4 worm cellular contexts compared by ENCODE assay signal in the genomic region with DNA sequence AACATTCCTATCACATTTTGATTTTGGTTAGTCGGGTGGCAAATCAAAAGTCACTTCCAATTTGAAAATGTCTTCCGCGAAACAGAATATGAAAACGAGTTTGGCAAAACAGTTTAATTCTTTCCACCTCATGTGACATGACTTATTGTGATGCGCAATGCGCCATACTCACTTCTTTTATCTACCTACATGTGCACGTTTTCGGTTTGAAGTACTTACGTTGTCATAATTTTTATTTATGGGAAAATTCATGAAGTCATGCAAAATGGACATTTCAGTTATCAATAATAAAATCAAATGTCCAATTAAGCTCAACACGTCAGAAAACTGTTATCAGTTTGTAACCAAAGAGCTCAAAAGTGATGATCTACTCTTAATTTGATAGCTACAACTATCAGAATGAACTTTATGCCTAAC.
TF ChIP-seq lines count a peak whose summit lies in the region.

No protein-coding gene starts in this region.

TF ChIP-seq in whole organism, L1 larva, 84 proteins besides CTCF, POLR2A, EP300 and RAD21 (continued from another document):
- TF ChIP-seq mdl-1 (tag; optimal IDR thresholded peaks at IDR 0.05; lab: Kevin White, UChicago) (peak in 1 of 2 experiments; percentile 81), grh-1 (GFP tag; IDR thresholded peaks at IDR 0.05; lab: Robert Waterston, UW) (peak; percentile 91), pax-3 (tag; optimal IDR thresholded peaks at IDR 0.05; lab: Kevin White, UChicago) (no peak), tbx-2 (tag; optimal IDR thresholded peaks at IDR 0.05; lab: Kevin White, UChicago) (peak; percentile 65), aha-1 (tag; optimal IDR thresholded peaks at IDR 0.05; lab: Kevin White, UChicago) (no peak), jun-1 (tag; optimal IDR thresholded peaks at IDR 0.05; lab: Kevin White, UChicago) (no peak), ceh-8 (GFP tag; optimal IDR thresholded peaks at IDR 0.05; lab: Kevin White, UChicago) (no peak), fos-1 (tag; optimal IDR thresholded peaks at IDR 0.05; lab: Kevin White, UChicago) (no peak), tlp-1 (tag; optimal IDR thresholded peaks at IDR 0.05; lab: Kevin White, UChicago) (peak; percentile 38), egl-27 (tag; optimal IDR thresholded peaks at IDR 0.05; lab: Kevin White, UChicago) (no peak), blmp-1 (tag; optimal IDR thresholded peaks at IDR 0.05; lab: Kevin White, UChicago) (peak; percentile 72), lin-14 (GFP tag; optimal IDR thresholded peaks at IDR 0.05; lab: Kevin White, UChicago) (peak; percentile 84), nhr-20 (tag; optimal IDR thresholded peaks at IDR 0.05; lab: Kevin White, UChicago) (peak; percentile 85), nhr-19 (GFP tag; conservative IDR thresholded peaks at IDR 0.05; lab: Robert Waterston, UW) (peak; percentile 38; the same call in 1 of the 2 replicates), C34B4.2 (tag; optimal IDR thresholded peaks at IDR 0.05; lab: Kevin White, UChicago) (no peak), dpl-1 (GFP tag; optimal IDR thresholded peaks at IDR 0.05; lab: Kevin White, UChicago) (peak in 1 of 3 experiments; percentile 23), nhr-85 (tag; lab: Kevin White, UChicago) (peak; percentile 98), efl-1 (optimal IDR thresholded peaks at IDR 0.05; lab: Kevin White, UChicago) (peak in 1 of 2 experiments; percentile 26), efl-1 (GFP tag; optimal IDR thresholded peaks at IDR 0.05 in 1 of 2; lab: Kevin White, UChicago) (peak in 1 of 2 experiments; percentile 94), lsy-2 (tag; optimal IDR thresholded peaks at IDR 0.05; lab: Kevin White, UChicago) (peak; percentile 17 to 57), elt-3 (tag; optimal IDR thresholded peaks at IDR 0.05; lab: Kevin White, UChicago) (peak in 2 of 6 experiments; percentile 71 to 92), nhr-28 (tag; optimal IDR thresholded peaks at IDR 0.05; lab: Kevin White, UChicago) (no peak), ceh-63 (GFP tag; optimal IDR thresholded peaks at IDR 0.05; lab: Kevin White, UChicago) (no peak), pag-3 (tag; optimal IDR thresholded peaks at IDR 0.05; lab: Kevin White, UChicago; ENCODE audit: borderline replicate concordance, insufficient read depth) (peak; percentile 43), nhr-47 (tag; optimal IDR thresholded peaks at IDR 0.05; lab: Kevin White, UChicago) (peak; percentile 54), irx-1 (tag; optimal IDR thresholded peaks at IDR 0.05; lab: Kevin White, UChicago) (no peak)
TF ChIP-seq in whole organism, L1 larva: peak in this region for 26.

TF ChIP-seq in whole organism, L2 larva, 48 proteins besides CTCF, POLR2A, EP300 and RAD21 (continued from another document):
- TF ChIP-seq mab-5 (tag; optimal IDR thresholded peaks at IDR 0.05; lab: Kevin White, UChicago) (no peak), snpc-4 (tag; optimal IDR thresholded peaks at IDR 0.05; lab: Kevin White, UChicago) (no peak), nhr-10 (tag; optimal IDR thresholded peaks at IDR 0.05; lab: Kevin White, UChicago) (no peak), zag-1 (tag; optimal IDR thresholded peaks at IDR 0.05; lab: Kevin White, UChicago) (no peak), skn-1 (tag; optimal IDR thresholded peaks at IDR 0.05; lab: Kevin White, UChicago) (no peak), nhr-237 (tag; optimal IDR thresholded peaks at IDR 0.05; lab: Kevin White, UChicago) (no peak), crh-2 (tag; optimal IDR thresholded peaks at IDR 0.05; lab: Kevin White, UChicago) (peak; percentile 23), ceh-82 (tag; optimal IDR thresholded peaks at IDR 0.05; lab: Kevin White, UChicago) (no peak), nhr-21 (tag; optimal IDR thresholded peaks at IDR 0.05; lab: Kevin White, UChicago) (no peak), unc-39 (tag; optimal IDR thresholded peaks at IDR 0.05; lab: Kevin White, UChicago) (no peak), Y55F3AM.14 (GFP tag; optimal IDR thresholded peaks at IDR 0.05; lab: Kevin White, UChicago) (no peak), ztf-1 (GFP tag; conservative IDR thresholded peaks at IDR 0.05; lab: Robert Waterston, UW) (no peak), unc-55 (GFP tag; optimal IDR thresholded peaks at IDR 0.05; lab: Kevin White, UChicago) (no peak), ceh-16 (tag; optimal IDR thresholded peaks at IDR 0.05; lab: Kevin White, UChicago) (no peak), R02D3.7 (tag; optimal IDR thresholded peaks at IDR 0.05; lab: Kevin White, UChicago) (no peak), nhr-129 (tag; optimal IDR thresholded peaks at IDR 0.05; lab: Kevin White, UChicago) (peak; percentile 68), F13H6.1 (tag; optimal IDR thresholded peaks at IDR 0.05; lab: Kevin White, UChicago) (no peak), unc-62 (GFP tag; optimal IDR thresholded peaks at IDR 0.05; lab: Kevin White, UChicago) (no peak), nhr-6 (tag; optimal IDR thresholded peaks at IDR 0.05; lab: Kevin White, UChicago) (peak; percentile 17), sem-4 (tag; optimal IDR thresholded peaks at IDR 0.05; lab: Kevin White, UChicago) (no peak), nhr-25 (tag; optimal IDR thresholded peaks at IDR 0.05; lab: Kevin White, UChicago) (peak; percentile 65), mdl-1 (tag; optimal IDR thresholded peaks at IDR 0.05; lab: Kevin White, UChicago) (no peak), lsy-2 (tag; optimal IDR thresholded peaks at IDR 0.05; lab: Kevin White, UChicago) (no peak), lin-11 (tag; optimal IDR thresholded peaks at IDR 0.05; lab: Kevin White, UChicago) (no peak), ztf-4 (tag; optimal IDR thresholded peaks at IDR 0.05; lab: Kevin White, UChicago) (no peak), ZK546.5 (tag; optimal IDR thresholded peaks at IDR 0.05; lab: Kevin White, UChicago) (no peak), egl-27 (tag; optimal IDR thresholded peaks at IDR 0.05; lab: Kevin White, UChicago) (no peak), lin-13 (GFP tag; optimal IDR thresholded peaks at IDR 0.05; lab: Kevin White, UChicago) (no peak), dmd-4 (tag; optimal IDR thresholded peaks at IDR 0.05; lab: Kevin White, UChicago) (no peak), C34F6.9 (tag; optimal IDR thresholded peaks at IDR 0.05; lab: Kevin White, UChicago) (peak; percentile 8)

TF ChIP-seq in whole organism, L3 larva, 47 proteins besides CTCF, POLR2A, EP300 and RAD21 (continued from another document):
- TF ChIP-seq tbx-2 (tag; optimal IDR thresholded peaks at IDR 0.05; lab: Kevin White, UChicago) (no peak), nhr-12 (tag; optimal IDR thresholded peaks at IDR 0.05; lab: Kevin White, UChicago) (no peak), egl-5 (tag; optimal IDR thresholded peaks at IDR 0.05; lab: Kevin White, UChicago) (no peak), jun-1 (tag; optimal IDR thresholded peaks at IDR 0.05; lab: Kevin White, UChicago) (peak; percentile 18), sea-2 (GFP tag; optimal IDR thresholded peaks at IDR 0.05; lab: Kevin White, UChicago) (no peak), nhr-43 (tag; optimal IDR thresholded peaks at IDR 0.05; lab: Kevin White, UChicago; ENCODE audit: poor library complexity, severe bottlenecking) (no peak), zag-1 (tag; optimal IDR thresholded peaks at IDR 0.05; lab: Kevin White, UChicago) (no peak)

TF ChIP-seq in whole organism, L4 larva, 104 proteins besides CTCF, POLR2A, EP300 and RAD21 (continued from another document and continues in another):
- TF ChIP-seq ama-1 (optimal IDR thresholded peaks at IDR 0.05; lab: Kevin White, UChicago), result no peak
- no peak for TF ChIP-seq aly-2 (tag; optimal IDR thresholded peaks at IDR 0.05; lab: Kevin White, UChicago)
- no peak for TF ChIP-seq nhr-42 (GFP tag; IDR thresholded peaks at IDR 0.05; lab: Robert Waterston, UW)
- no peak for TF ChIP-seq ztf-7 (tag; optimal IDR thresholded peaks at IDR 0.05; lab: Kevin White, UChicago)
- no peak for TF ChIP-seq lin-1 (GFP tag; IDR thresholded peaks at IDR 0.05; lab: Robert Waterston, UW)
- TF ChIP-seq fos-1 (tag; optimal IDR thresholded peaks at IDR 0.05; lab: Kevin White, UChicago), result no peak
- TF ChIP-seq dve-1 (tag; optimal IDR thresholded peaks at IDR 0.05; lab: Kevin White, UChicago; ENCODE audit: insufficient read depth), result peak; percentile 79
- TF ChIP-seq spr-3 (GFP tag; optimal IDR thresholded peaks at IDR 0.05; lab: Kevin White, UChicago), result no peak
- TF ChIP-seq dpl-1 (GFP tag; optimal IDR thresholded peaks at IDR 0.05; lab: Kevin White, UChicago), result no peak
- TF ChIP-seq unc-62 (GFP tag; optimal IDR thresholded peaks at IDR 0.05 in 1 of 2; lab: Kevin White, UChicago), result peak in 1 of 2 experiments; percentile 77
- no peak for TF ChIP-seq unc-62 (tag; optimal IDR thresholded peaks at IDR 0.05; lab: Kevin White, UChicago)
- TF ChIP-seq hlh-11 (tag; optimal IDR thresholded peaks at IDR 0.05; lab: Kevin White, UChicago), result peak; percentile 64
- no peak for TF ChIP-seq hmg-1.1 (GFP tag; IDR thresholded peaks at IDR 0.05; lab: Robert Waterston, UW)
- TF ChIP-seq ztf-11 (tag; optimal IDR thresholded peaks at IDR 0.05; lab: Kevin White, UChicago), result no peak
- no peak for TF ChIP-seq saeg-2 (GFP tag; IDR thresholded peaks at IDR 0.05; lab: Robert Waterston, UW)
- no peak for TF ChIP-seq set-16 (GFP tag; IDR thresholded peaks at IDR 0.05; lab: Robert Waterston, UW)
- no peak for TF ChIP-seq fkh-10 (GFP tag; optimal IDR thresholded peaks at IDR 0.05; lab: Kevin White, UChicago)
- no peak for TF ChIP-seq tag-97 (GFP tag; IDR thresholded peaks at IDR 0.05; lab: Robert Waterston, UW)
- TF ChIP-seq gei-8 (GFP tag; optimal IDR thresholded peaks at IDR 0.05; lab: Kevin White, UChicago), result no peak
- no peak for TF ChIP-seq sdz-12 (GFP tag; optimal IDR thresholded peaks at IDR 0.05; lab: Kevin White, UChicago)
- no peak for TF ChIP-seq skn-1 (tag; optimal IDR thresholded peaks at IDR 0.05; lab: Kevin White, UChicago)
- TF ChIP-seq T26A8.4 (GFP tag; IDR thresholded peaks at IDR 0.05; lab: Robert Waterston, UW), result no peak
- no peak for TF ChIP-seq hif-1 (tag; optimal IDR thresholded peaks at IDR 0.05; lab: Kevin White, UChicago)
- no peak for TF ChIP-seq nhr-48 (tag; optimal IDR thresholded peaks at IDR 0.05; lab: Kevin White, UChicago)
- TF ChIP-seq ZK546.5 (tag; optimal IDR thresholded peaks at IDR 0.05; lab: Kevin White, UChicago), result no peak
- no peak for TF ChIP-seq R02D3.7 (tag; optimal IDR thresholded peaks at IDR 0.05; lab: Kevin White, UChicago)
- TF ChIP-seq zag-1 (tag; optimal IDR thresholded peaks at IDR 0.05; lab: Kevin White, UChicago), result no peak
- no peak for TF ChIP-seq ZK337.2 (GFP tag; IDR thresholded peaks at IDR 0.05; lab: Robert Waterston, UW)
- no peak for TF ChIP-seq lin-38 (GFP tag; IDR thresholded peaks at IDR 0.05; lab: Robert Waterston, UW)
- no peak for TF ChIP-seq madf-9 (GFP tag; conservative IDR thresholded peaks at IDR 0.05; lab: Robert Waterston, UW)
- TF ChIP-seq F37D6.2 (tag; optimal IDR thresholded peaks at IDR 0.05; lab: Kevin White, UChicago), result no peak
- TF ChIP-seq snpc-1.2 (GFP tag; IDR thresholded peaks at IDR 0.05; lab: Robert Waterston, UW), result no peak
- no peak for TF ChIP-seq nhr-6 (tag; optimal IDR thresholded peaks at IDR 0.05; lab: Kevin White, UChicago)
- no peak for TF ChIP-seq pha-4 (GFP tag; IDR thresholded peaks at IDR 0.05; lab: Robert Waterston, UW)
- no peak for TF ChIP-seq pha-4 (tag; optimal IDR thresholded peaks at IDR 0.05; lab: Kevin White, UChicago)
- no peak for TF ChIP-seq daf-12 (tag; optimal IDR thresholded peaks at IDR 0.05; lab: Kevin White, UChicago)
- TF ChIP-seq dmd-8 (GFP tag; IDR thresholded peaks at IDR 0.05; lab: Robert Waterston, UW), result no peak
- TF ChIP-seq nhr-25 (tag; optimal IDR thresholded peaks at IDR 0.05; lab: Kevin White, UChicago; ENCODE audit: borderline replicate concordance, insufficient read depth), result no peak
- no peak for TF ChIP-seq ceh-28 (tag; optimal IDR thresholded peaks at IDR 0.05; lab: Kevin White, UChicago)
- no peak for TF ChIP-seq lin-39 (tag; optimal IDR thresholded peaks at IDR 0.05; lab: Kevin White, UChicago)
- TF ChIP-seq zip-2 (tag; optimal IDR thresholded peaks at IDR 0.05; lab: Kevin White, UChicago), result no peak
- no peak for TF ChIP-seq nhr-10 (tag; optimal IDR thresholded peaks at IDR 0.05; lab: Kevin White, UChicago)
- no peak for TF ChIP-seq lin-13 (GFP tag; optimal IDR thresholded peaks at IDR 0.05; lab: Kevin White, UChicago)
- TF ChIP-seq zip-11 (GFP tag; IDR thresholded peaks at IDR 0.05; lab: Robert Waterston, UW), result no peak
- no peak for TF ChIP-seq unc-130 (GFP tag; optimal IDR thresholded peaks at IDR 0.05; lab: Kevin White, UChicago)
- no peak for TF ChIP-seq lsy-2 (tag; optimal IDR thresholded peaks at IDR 0.05; lab: Kevin White, UChicago)
- no peak for TF ChIP-seq nhr-237 (tag; optimal IDR thresholded peaks at IDR 0.05; lab: Kevin White, UChicago)
- TF ChIP-seq rbr-2 (tag; optimal IDR thresholded peaks at IDR 0.05; lab: Kevin White, UChicago), result no peak
- no peak for TF ChIP-seq daf-8 (GFP tag; IDR thresholded peaks at IDR 0.05; lab: Robert Waterston, UW)
- TF ChIP-seq daf-16 (GFP tag; optimal IDR thresholded peaks at IDR 0.05; lab: Kevin White, UChicago), result no peak
- peak; percentile 82 for TF ChIP-seq daf-16 (tag; optimal IDR thresholded peaks at IDR 0.05; lab: Kevin White, UChicago)
- TF ChIP-seq nhr-28 (tag; optimal IDR thresholded peaks at IDR 0.05; lab: Kevin White, UChicago), result peak; percentile 75
- no peak for TF ChIP-seq D1046.2 (GFP tag; IDR thresholded peaks at IDR 0.05; lab: Robert Waterston, UW)
- TF ChIP-seq cey-2 (tag; optimal IDR thresholded peaks at IDR 0.05; lab: Kevin White, UChicago; ENCODE audit: borderline replicate concordance, insufficient read depth), result no peak
- no peak for TF ChIP-seq T20F7.1 (GFP tag; optimal IDR thresholded peaks at IDR 0.05; lab: Kevin White, UChicago)
- no peak for TF ChIP-seq aha-1 (tag; lab: Kevin White, UChicago)
- TF ChIP-seq lim-7 (GFP tag; IDR thresholded peaks at IDR 0.05; lab: Robert Waterston, UW), result no peak
- no peak for TF ChIP-seq mxl-3 (GFP tag; optimal IDR thresholded peaks at IDR 0.05; lab: Kevin White, UChicago)
- TF ChIP-seq ceh-82 (tag; optimal IDR thresholded peaks at IDR 0.05; lab: Kevin White, UChicago), result no peak
- no peak for TF ChIP-seq ceh-44 (GFP tag; IDR thresholded peaks at IDR 0.05; lab: Robert Waterston, UW)
- peak; percentile 67 for TF ChIP-seq dmd-6 (GFP tag; IDR thresholded peaks at IDR 0.05; lab: Robert Waterston, UW)
- TF ChIP-seq mep-1 (tag; optimal IDR thresholded peaks at IDR 0.05; lab: Kevin White, UChicago), result no peak
- TF ChIP-seq duxl-1 (tag; optimal IDR thresholded peaks at IDR 0.05; lab: Kevin White, UChicago; ENCODE audit: poor library complexity), result no peak
- TF ChIP-seq php-3 (GFP tag; IDR thresholded peaks at IDR 0.05; lab: Robert Waterston, UW), result peak; percentile 80
- no peak for TF ChIP-seq Y105C5A.15 (GFP tag; IDR thresholded peaks at IDR 0.05; lab: Robert Waterston, UW)
- no peak for TF ChIP-seq nhr-102 (tag; optimal IDR thresholded peaks at IDR 0.05; lab: Kevin White, UChicago)
- TF ChIP-seq mxl-2 (GFP tag; conservative IDR thresholded peaks at IDR 0.05; lab: Robert Waterston, UW), result no peak
- no peak for TF ChIP-seq F49E8.2 (tag; optimal IDR thresholded peaks at IDR 0.05; lab: Kevin White, UChicago; ENCODE audit: borderline replicate concordance)
- no peak for TF ChIP-seq Y5F2A.4 (GFP tag; optimal IDR thresholded peaks at IDR 0.05; lab: Kevin White, UChicago)
- TF ChIP-seq F26F4.8 (GFP tag; conservative IDR thresholded peaks at IDR 0.05; lab: Robert Waterston, UW), result no peak
- no peak for TF ChIP-seq Y75B8A.6 (GFP tag; IDR thresholded peaks at IDR 0.05; lab: Robert Waterston, UW)
- no peak for TF ChIP-seq nhr-11 (tag; optimal IDR thresholded peaks at IDR 0.05; lab: Kevin White, UChicago)
- no peak for TF ChIP-seq lin-29 (GFP tag; IDR thresholded peaks at IDR 0.05; lab: Robert Waterston, UW)
- no peak for TF ChIP-seq nhr-111 (GFP tag; optimal IDR thresholded peaks at IDR 0.05; lab: Kevin White, UChicago)
- no peak for TF ChIP-seq madf-5 (GFP tag; IDR thresholded peaks at IDR 0.05; lab: Robert Waterston, UW)
- TF ChIP-seq dmd-9 (GFP tag; IDR thresholded peaks at IDR 0.05; lab: Robert Waterston, UW), result no peak
- no peak for TF ChIP-seq egl-27 (tag; optimal IDR thresholded peaks at IDR 0.05; lab: Kevin White, UChicago)
- TF ChIP-seq jun-1 (tag; optimal IDR thresholded peaks at IDR 0.05; lab: Kevin White, UChicago), result no peak
